Fruit fly (Drosophila melanogaster): ENCODE measurements around the gene xit.
A peak's percentile ranks its signal among the peaks of the same experiment; 100 is the strongest.

xit gene

dm6 chrX:6853384-6853783 is 32.6 kb downstream of the xit start (continued):
- TF ChIP-seq sc (optimal IDR thresholded peaks at IDR 0.05): no peak
- no peak for TF ChIP-seq sc (GFP tag; optimal IDR thresholded peaks at IDR 0.05)
- TF ChIP-seq cg (GFP tag; optimal IDR thresholded peaks at IDR 0.05): peak; percentile 93
- TF ChIP-seq CG3065 (GFP tag; optimal IDR thresholded peaks at IDR 0.05): peak; percentile 91
- TF ChIP-seq Dip3 (GFP tag; optimal IDR thresholded peaks at IDR 0.05): no peak
- peak; percentile 65 for TF ChIP-seq CG15479 (GFP tag; optimal IDR thresholded peaks at IDR 0.05)
- TF ChIP-seq Optix (GFP tag; IDR thresholded peaks at IDR 0.05): no peak

DNA sequence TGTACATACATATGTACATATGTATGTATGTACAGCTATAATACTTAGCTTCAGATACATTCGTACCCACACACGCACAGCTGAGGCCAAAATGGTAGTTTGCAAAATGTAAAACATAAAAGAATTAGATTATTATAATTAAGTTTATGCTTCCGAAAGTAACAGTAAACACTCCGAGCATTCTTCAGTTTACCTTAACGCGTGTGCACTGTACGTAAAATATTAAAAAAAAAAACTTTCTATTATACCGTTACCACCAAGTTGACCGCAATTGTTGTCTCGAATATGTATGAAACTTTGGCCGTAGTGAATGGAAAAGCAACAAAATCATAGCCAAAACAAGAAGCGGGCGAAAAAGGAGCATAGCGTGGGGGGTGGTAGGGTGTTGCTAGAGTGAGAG is 33.7 kb downstream of the xit start:
- TF ChIP-seq CG7372 (GFP tag; IDR thresholded peaks at IDR 0.05): peak; percentile 44; the same call in 1 of the 2 replicates
- TF ChIP-seq lbe (GFP tag; optimal IDR thresholded peaks at IDR 0.05): peak; percentile 36
- TF ChIP-seq tio (GFP tag; optimal IDR thresholded peaks at IDR 0.05): peak; percentile 68
- TF ChIP-seq Eip74EF (GFP tag; optimal IDR thresholded peaks at IDR 0.05): peak in 1 of 2 experiments; percentile 76
- TF ChIP-seq mam (GFP tag; optimal IDR thresholded peaks at IDR 0.05): peak; percentile 65
- TF ChIP-seq Hr39 (optimal IDR thresholded peaks at IDR 0.05): no peak
- TF ChIP-seq dan (GFP tag; IDR thresholded peaks at IDR 0.05): no peak
- no peak for TF ChIP-seq tna (GFP tag; IDR thresholded peaks at IDR 0.05; ENCODE audit: partially characterized antibody)
- TF ChIP-seq CG17568 (GFP tag; optimal IDR thresholded peaks at IDR 0.05): peak; percentile 84
- TF ChIP-seq Dfd (GFP tag; optimal IDR thresholded peaks at IDR 0.05): no peak
- peak; percentile 62 for TF ChIP-seq CG6854 (GFP tag; optimal IDR thresholded peaks at IDR 0.05)
- peak; percentile 65 for TF ChIP-seq CG6765 (GFP tag; optimal IDR thresholded peaks at IDR 0.05)
- peak; percentile 49 for TF ChIP-seq Deaf1 (tag; optimal IDR thresholded peaks at IDR 0.05)
- TF ChIP-seq CG2678 (tag; optimal IDR thresholded peaks at IDR 0.05): peak; percentile 90
- TF ChIP-seq Sox102F (GFP tag; optimal IDR thresholded peaks at IDR 0.05): peak; percentile 89
- no peak for TF ChIP-seq nerfin-2 (GFP tag; IDR thresholded peaks at IDR 0.05; ENCODE audit: partially characterized antibody)
- peak; percentile 83 for TF ChIP-seq CG10979 (tag; optimal IDR thresholded peaks at IDR 0.05)
- peak; percentile 69 for TF ChIP-seq CG9817 (tag; optimal IDR thresholded peaks at IDR 0.05)
- TF ChIP-seq sr (GFP tag; IDR thresholded peaks at IDR 0.05): peak; percentile 50; the same call in 1 of the 3 replicates
- peak; percentile 7 for TF ChIP-seq Bdp1 (GFP tag; optimal IDR thresholded peaks at IDR 0.05)
- TF ChIP-seq stc (GFP tag; IDR thresholded peaks at IDR 0.05): peak; percentile 79
- no peak for TF ChIP-seq zen2 (GFP tag; IDR thresholded peaks at IDR 0.05; ENCODE audit: partially characterized antibody)
- TF ChIP-seq unpg (GFP tag; optimal IDR thresholded peaks at IDR 0.05): peak; percentile 89
- no peak for TF ChIP-seq gfzf (GFP tag; optimal IDR thresholded peaks at IDR 0.05)
- peak; percentile 65 for TF ChIP-seq CG4854 (GFP tag; optimal IDR thresholded peaks at IDR 0.05)
- TF ChIP-seq Ets97D (GFP tag; optimal IDR thresholded peaks at IDR 0.05): peak; percentile 28
- no peak for TF ChIP-seq prd (optimal IDR thresholded peaks at IDR 0.05)
- peak; percentile 87 for TF ChIP-seq prd (GFP tag; IDR thresholded peaks at IDR 0.05)
- TF ChIP-seq Dip3 (GFP tag; optimal IDR thresholded peaks at IDR 0.05): peak; percentile 67
- TF ChIP-seq PHDP (tag; optimal IDR thresholded peaks at IDR 0.05): peak; percentile 88
- TF ChIP-seq CG10431 (GFP tag; optimal IDR thresholded peaks at IDR 0.05): peak; percentile 3
- TF ChIP-seq sna (GFP tag; IDR thresholded peaks at IDR 0.05; ENCODE audit: partially characterized antibody): no peak
- TF ChIP-seq zfh2 (GFP tag; optimal IDR thresholded peaks at IDR 0.05): peak; percentile 43
- TF ChIP-seq corto (GFP tag; optimal IDR thresholded peaks at IDR 0.05): peak; percentile 27
- no peak for TF ChIP-seq CG11398 (GFP tag; optimal IDR thresholded peaks at IDR 0.05)
- TF ChIP-seq CG2199 (GFP tag; IDR thresholded peaks at IDR 0.05): 0 out of 3 replicates have a peak, but pooled peaks have one; percentile 78
- TF ChIP-seq cad (GFP tag; optimal IDR thresholded peaks at IDR 0.05): no peak
- TF ChIP-seq CG7839 (tag; optimal IDR thresholded peaks at IDR 0.05): peak; percentile 89
- TF ChIP-seq CG17385 (GFP tag; optimal IDR thresholded peaks at IDR 0.05): peak; percentile 76
- TF ChIP-seq CG12391 (tag; optimal IDR thresholded peaks at IDR 0.05): peak; percentile 84
- TF ChIP-seq Sry-β (GFP tag; optimal IDR thresholded peaks at IDR 0.05): peak; percentile 28
- TF ChIP-seq CG32772 (GFP tag; IDR thresholded peaks at IDR 0.05): peak; percentile 78
- no peak for TF ChIP-seq CG3065 (GFP tag; optimal IDR thresholded peaks at IDR 0.05)
- peak; percentile 79 for TF ChIP-seq CG10366 (GFP tag; IDR thresholded peaks at IDR 0.05)
